Worm (Caenorhabditis elegans): Measurements from ENCODE around the gene ints-2.

ints-2 gene

ce11 chrV:14166630-14167029 lies 18.9 kb upstream of the ints-2 start, which contains the start of gene cest-1.1:
Gene cest-1.1 (minus strand): TSS chrV:14166730.
- TF ChIP-seq pes-1 (GFP tag; IDR thresholded peaks at IDR 0.05) (no peak), hmbx-1 (tag; optimal IDR thresholded peaks at IDR 0.05) (no peak), hmg-4 (GFP tag; optimal IDR thresholded peaks at IDR 0.05) (no peak), tbx-37 (GFP tag; conservative IDR thresholded peaks at IDR 0.05) (no peak), ceh-36 (tag; optimal IDR thresholded peaks at IDR 0.05) (no peak), ama-1 (optimal IDR thresholded peaks at IDR 0.05) (no peak), flt-1 (GFP tag; IDR thresholded peaks at IDR 0.05) (no peak), scrt-1 (GFP tag; IDR thresholded peaks at IDR 0.05) (no peak), B0310.2 (tag; optimal IDR thresholded peaks at IDR 0.05) (no peak), sea-1 (GFP tag; conservative IDR thresholded peaks at IDR 0.05) (no peak), F13C5.2 (tag; optimal IDR thresholded peaks at IDR 0.05) (no peak), ets-7 (tag; optimal IDR thresholded peaks at IDR 0.05) (no peak), ceh-13 (GFP tag; optimal IDR thresholded peaks at IDR 0.05) (no peak), hnd-1 (tag; optimal IDR thresholded peaks at IDR 0.05) (no peak), tbx-11 (GFP tag; IDR thresholded peaks at IDR 0.05) (no peak), aly-1 (tag; optimal IDR thresholded peaks at IDR 0.05) (no peak), tra-4 (tag; optimal IDR thresholded peaks at IDR 0.05) (no peak)

- TF ChIP-seq pes-1 (GFP tag; IDR thresholded peaks at IDR 0.05) (no peak), tra-4 (tag; optimal IDR thresholded peaks at IDR 0.05) (no peak), hnd-1 (tag; optimal IDR thresholded peaks at IDR 0.05) (no peak), aly-1 (tag; optimal IDR thresholded peaks at IDR 0.05) (no peak)
These were observed 17.9 kb upstream of the ints-2 start, which contains the start of gene ocam-1 for ce11 chrV:14167629-14168028. Gene ocam-1 (minus strand): TSS chrV:14167729.

- no peak for TF ChIP-seq tbx-11 (GFP tag; IDR thresholded peaks at IDR 0.05)
- TF ChIP-seq B0310.2 (tag; optimal IDR thresholded peaks at IDR 0.05): no peak
- no peak for TF ChIP-seq ets-7 (tag; optimal IDR thresholded peaks at IDR 0.05)
- no peak for TF ChIP-seq scrt-1 (GFP tag; IDR thresholded peaks at IDR 0.05)
- TF ChIP-seq hmbx-1 (tag; optimal IDR thresholded peaks at IDR 0.05): no peak
- no peak for TF ChIP-seq F13C5.2 (tag; optimal IDR thresholded peaks at IDR 0.05)
- TF ChIP-seq sea-1 (GFP tag; conservative IDR thresholded peaks at IDR 0.05): no peak
- no peak for TF ChIP-seq ceh-13 (GFP tag; optimal IDR thresholded peaks at IDR 0.05)
- TF ChIP-seq hnd-1 (tag; optimal IDR thresholded peaks at IDR 0.05): no peak
- TF ChIP-seq tbx-37 (GFP tag; conservative IDR thresholded peaks at IDR 0.05): no peak
- no peak for TF ChIP-seq pes-1 (GFP tag; IDR thresholded peaks at IDR 0.05)
- TF ChIP-seq hmg-4 (GFP tag; optimal IDR thresholded peaks at IDR 0.05): no peak
- TF ChIP-seq ceh-36 (tag; optimal IDR thresholded peaks at IDR 0.05): no peak
- no peak for TF ChIP-seq aly-1 (tag; optimal IDR thresholded peaks at IDR 0.05)
- TF ChIP-seq flt-1 (GFP tag; IDR thresholded peaks at IDR 0.05): no peak
- TF ChIP-seq ama-1 (optimal IDR thresholded peaks at IDR 0.05): no peak
- TF ChIP-seq tra-4 (tag; optimal IDR thresholded peaks at IDR 0.05): no peak
These were observed 14.2 kb upstream of the ints-2 start, which contains the start of gene cest-2.1 for ce11 chrV:14171284-14171683. Gene cest-2.1 (minus strand): TSS chrV:14171481.

- no peak for TF ChIP-seq F13C5.2 (tag; optimal IDR thresholded peaks at IDR 0.05)
These were observed 10.3 kb upstream of the ints-2 start, which contains the start of gene cest-2.2 for ce11 chrV:14175216-14175615. Gene cest-2.2 (minus strand): TSS chrV:14175355.

ce11 chrV:14176572-14176971 lies 8.9 kb upstream of the ints-2 start:
- TF ChIP-seq hnd-1 (tag; optimal IDR thresholded peaks at IDR 0.05) (no peak), flt-1 (GFP tag; IDR thresholded peaks at IDR 0.05) (no peak), tbx-11 (GFP tag; IDR thresholded peaks at IDR 0.05) (no peak), tbx-37 (GFP tag; conservative IDR thresholded peaks at IDR 0.05) (no peak), ceh-36 (tag; optimal IDR thresholded peaks at IDR 0.05) (no peak), hmbx-1 (tag; optimal IDR thresholded peaks at IDR 0.05) (no peak), F13C5.2 (tag; optimal IDR thresholded peaks at IDR 0.05) (no peak), pes-1 (GFP tag; IDR thresholded peaks at IDR 0.05) (no peak), scrt-1 (GFP tag; IDR thresholded peaks at IDR 0.05) (no peak), B0310.2 (tag; optimal IDR thresholded peaks at IDR 0.05) (no peak), ama-1 (optimal IDR thresholded peaks at IDR 0.05) (no peak), sea-1 (GFP tag; conservative IDR thresholded peaks at IDR 0.05) (no peak)

ce11 chrV:14177657-14178129 lies 7.8 kb upstream of the ints-2 start, which contains the start of gene ceh-74:
Gene ceh-74 (plus strand): TSS chrV:14178079.
- TF ChIP-seq ets-7 (tag; optimal IDR thresholded peaks at IDR 0.05) (no peak), hmg-4 (GFP tag; optimal IDR thresholded peaks at IDR 0.05) (no peak), pes-1 (GFP tag; IDR thresholded peaks at IDR 0.05) (no peak), ceh-36 (tag; optimal IDR thresholded peaks at IDR 0.05) (no peak), scrt-1 (GFP tag; IDR thresholded peaks at IDR 0.05) (no peak), hnd-1 (tag; optimal IDR thresholded peaks at IDR 0.05) (no peak), flt-1 (GFP tag; IDR thresholded peaks at IDR 0.05) (no peak), B0310.2 (tag; optimal IDR thresholded peaks at IDR 0.05) (no peak)

- TF ChIP-seq tbx-37 (GFP tag; conservative IDR thresholded peaks at IDR 0.05) (no peak), B0310.2 (tag; optimal IDR thresholded peaks at IDR 0.05) (no peak), hmg-4 (GFP tag; optimal IDR thresholded peaks at IDR 0.05) (no peak), scrt-1 (GFP tag; IDR thresholded peaks at IDR 0.05) (no peak), hnd-1 (tag; optimal IDR thresholded peaks at IDR 0.05) (no peak), flt-1 (GFP tag; IDR thresholded peaks at IDR 0.05) (no peak), ceh-36 (tag; optimal IDR thresholded peaks at IDR 0.05) (no peak), aly-1 (tag; optimal IDR thresholded peaks at IDR 0.05) (no peak), hmbx-1 (tag; optimal IDR thresholded peaks at IDR 0.05) (no peak), ets-7 (tag; optimal IDR thresholded peaks at IDR 0.05) (no peak)
These were observed 5.5 kb upstream of the ints-2 start, which contains the start of gene ZC376.8 for ce11 chrV:14179947-14180346. Gene ZC376.8 (plus strand): TSS chrV:14180247.

- TF ChIP-seq tbx-37 (GFP tag; conservative IDR thresholded peaks at IDR 0.05): no peak
- TF ChIP-seq pes-1 (GFP tag; IDR thresholded peaks at IDR 0.05): no peak
These were observed 2.6 kb upstream of the ints-2 start, which contains the start of gene cest-2.3 for ce11 chrV:14182860-14183259. Gene cest-2.3 (minus strand): TSS chrV:14182960.

Measured in whole organism, early embryonic.